Fruit fly (Drosophila melanogaster) whole organism, prepupa: Measurements from ENCODE around the gene Crz.

Experiments
- Blimp-1 ChIP-seq: fragments of 200-800 bp; sonication (Bioruptor generic); optimal IDR thresholded peaks from 3 replicates; lab custom pipeline; 2017; ENCODE audit warnings: missing biosample characterization, missing genetic modification characterization, mild to moderate bottlenecking, moderate library complexity, missing genetic modification reagents
- CG10631 ChIP-seq: fragments of 200-800 bp; sonication (Bioruptor generic); optimal IDR thresholded peaks from 2 replicates; lab custom pipeline; 2016; ENCODE audit warnings: missing biosample characterization, missing genetic modification characterization
- CG10669 ChIP-seq: fragments of 200-800 bp; sonication (Bioruptor generic); optimal IDR thresholded peaks from 3 replicates; lab custom pipeline; 2018; ENCODE audit warnings: missing biosample characterization, mild to moderate bottlenecking, missing genetic modification characterization, moderate library complexity
- CG11294 ChIP-seq: fragments of 200-800 bp; sonication (Bioruptor generic); IDR thresholded peaks from 2 replicates; pipeline ENCODE4 v1.3.6; 2022; ENCODE audit warnings: missing biosample characterization, missing genetic modification characterization
- CG11762 ChIP-seq: fragments of 200-800 bp; sonication (Bioruptor generic); optimal IDR thresholded peaks from 3 replicates; lab custom pipeline; 2016; ENCODE audit warnings: missing biosample characterization, missing genetic modification characterization; ENCODE audit not compliant: insufficient read depth
- CG11902 ChIP-seq: fragments of 200-800 bp; sonication (Bioruptor generic); optimal IDR thresholded peaks from 3 replicates; lab custom pipeline; 2016; ENCODE audit warnings: missing biosample characterization, missing genetic modification characterization
- CG3032 ChIP-seq: fragments of 200-800 bp; optimal IDR thresholded peaks from 2 replicates; lab custom pipeline; 2019; ENCODE audit warnings: missing biosample characterization, mild to moderate bottlenecking, missing genetic modification characterization, moderate library complexity
- CG31627 ChIP-seq: fragments of 200-800 bp; sonication (Bioruptor generic); optimal IDR thresholded peaks from 3 replicates; lab custom pipeline; 2016; ENCODE audit warnings: missing biosample characterization, missing genetic modification characterization
- CG32006 ChIP-seq: fragments of 200-800 bp; sonication (Bioruptor generic); optimal IDR thresholded peaks from 3 replicates; lab custom pipeline; 2017; ENCODE audit warnings: missing biosample characterization, mild to moderate bottlenecking, missing genetic modification characterization
- CG34406 ChIP-seq: fragments of 200-800 bp; sonication (Bioruptor generic); optimal IDR thresholded peaks from 3 replicates; lab custom pipeline; 2016; ENCODE audit warnings: missing biosample characterization, missing genetic modification characterization
- CG6163 ChIP-seq: fragments of 200-800 bp; sonication (Bioruptor generic); IDR thresholded peaks from 3 replicates; pipeline ENCODE4 v1.3.6; 2022; ENCODE audit warnings: missing biosample characterization, missing genetic modification characterization
- CG6276 ChIP-seq: fragments of 200-800 bp; sonication (Bioruptor generic); optimal IDR thresholded peaks from 2 replicates; lab custom pipeline; 2017; ENCODE audit warnings: missing biosample characterization, mild to moderate bottlenecking, missing genetic modification characterization
- CG6792 ChIP-seq: fragments of 200-800 bp; sonication (Bioruptor generic); optimal IDR thresholded peaks from 3 replicates; lab custom pipeline; 2016; ENCODE audit warnings: missing biosample characterization, missing genetic modification characterization
- CG6808 ChIP-seq: fragments of 200-800 bp; sonication (Bioruptor generic); optimal IDR thresholded peaks from 3 replicates; lab custom pipeline; 2017; ENCODE audit warnings: missing biosample characterization, missing genetic modification characterization, mild to moderate bottlenecking, moderate library complexity, missing genetic modification reagents
- CG6854 ChIP-seq: fragments of 200-800 bp; sonication (Bioruptor generic); optimal IDR thresholded peaks from 2 replicates; lab custom pipeline; 2017; ENCODE audit warnings: missing biosample characterization, mild to moderate bottlenecking, missing genetic modification characterization
- CG7368 ChIP-seq: fragments of 200-800 bp; sonication (Bioruptor generic); optimal IDR thresholded peaks from 3 replicates; lab custom pipeline; 2016; ENCODE audit warnings: missing biosample characterization, missing genetic modification characterization
- CG8119 ChIP-seq: fragments of 200-800 bp; sonication (Bioruptor generic); IDR thresholded peaks from 3 replicates; pipeline ENCODE4 v1.3.6; 2022; ENCODE audit warnings: missing biosample characterization, missing genetic modification characterization
- CG8319 ChIP-seq: fragments of 200-800 bp; sonication (Bioruptor generic); optimal IDR thresholded peaks from 3 replicates; lab custom pipeline; 2016; ENCODE audit warnings: missing biosample characterization, missing genetic modification characterization
- CG8632 ChIP-seq: fragments of 200-800 bp; sonication (Bioruptor generic); optimal IDR thresholded peaks from 3 replicates; lab custom pipeline; 2016; ENCODE audit warnings: missing biosample characterization, missing genetic modification characterization
- Eip75B ChIP-seq: fragments of 200-800 bp; sonication (Bioruptor generic); optimal IDR thresholded peaks from 3 replicates; lab custom pipeline; 2016; ENCODE audit warnings: missing biosample characterization, missing genetic modification characterization
- Eip78C ChIP-seq: fragments of 200-800 bp; sonication (Bioruptor generic); peaks from one replicate; lab custom pipeline; 2016; ENCODE audit warnings: missing biosample characterization, missing genetic modification characterization
- Ets21C ChIP-seq: fragments of 200-800 bp; sonication (Bioruptor generic); optimal IDR thresholded peaks from 3 replicates; lab custom pipeline; 2016; ENCODE audit warnings: missing biosample characterization, missing genetic modification characterization
- Gug ChIP-seq: fragments of 200-800 bp; sonication (Bioruptor generic); IDR thresholded peaks from 2 replicates; pipeline ENCODE4 v1.3.6; 2022; ENCODE audit warnings: missing biosample characterization, missing genetic modification characterization
- Hr38 ChIP-seq: sonication (Bioruptor generic); optimal IDR thresholded peaks from 2 replicates; lab custom pipeline; 2016; ENCODE audit warnings: missing biosample characterization, missing genetic modification characterization
- Hr39 ChIP-seq: fragments of 200-800 bp; sonication (Bioruptor generic); optimal IDR thresholded peaks from 2 replicates; lab custom pipeline; 2016; ENCODE audit warnings: missing biosample characterization, missing genetic modification characterization
- Hr4 ChIP-seq: fragments of 200-800 bp; sonication (Bioruptor generic); optimal IDR thresholded peaks from 3 replicates; lab custom pipeline; 2016; ENCODE audit warnings: missing biosample characterization, missing genetic modification characterization
- Lpt ChIP-seq: fragments of 200-800 bp; sonication (Bioruptor generic); optimal IDR thresholded peaks from 3 replicates; lab custom pipeline; 2016; ENCODE audit warnings: missing biosample characterization, missing genetic modification characterization
- Met ChIP-seq: fragments of 200-800 bp; sonication (Bioruptor generic); optimal IDR thresholded peaks from 3 replicates; lab custom pipeline; 2016; ENCODE audit warnings: missing biosample characterization, missing genetic modification characterization
- OdsH ChIP-seq: fragments of 200-800 bp; sonication (Bioruptor generic); optimal IDR thresholded peaks from 3 replicates; lab custom pipeline; 2016; ENCODE audit warnings: missing biosample characterization, missing genetic modification characterization
- Smox ChIP-seq: fragments of 200-800 bp; sonication (Bioruptor generic); optimal IDR thresholded peaks from 3 replicates; lab custom pipeline; 2016; ENCODE audit warnings: missing biosample characterization, missing genetic modification characterization
- Sox15 ChIP-seq: fragments of 200-800 bp; sonication (Bioruptor generic); optimal IDR thresholded peaks from 3 replicates; lab custom pipeline; 2016; ENCODE audit warnings: missing biosample characterization, missing genetic modification characterization
- cyc ChIP-seq: fragments of 200-800 bp; sonication (Bioruptor generic); optimal IDR thresholded peaks from 3 replicates; lab custom pipeline; 2016; ENCODE audit warnings: missing biosample characterization, missing genetic modification characterization
- dac ChIP-seq: fragments of 200-800 bp; sonication (Bioruptor generic); optimal IDR thresholded peaks from 2 replicates; lab custom pipeline; 2017; ENCODE audit warnings: missing biosample characterization, mild to moderate bottlenecking, missing genetic modification characterization
- dsx ChIP-seq: fragments of 200-800 bp; optimal IDR thresholded peaks from 3 replicates; lab custom pipeline; 2019; ENCODE audit warnings: missing biosample characterization, mild to moderate bottlenecking, missing genetic modification characterization, moderate library complexity; ENCODE audit not compliant: poor library complexity, severe bottlenecking
- eg ChIP-seq: fragments of 200-800 bp; sonication (Bioruptor generic); IDR thresholded peaks from 3 replicates; pipeline ENCODE4 v1.3.6; 2022; ENCODE audit warnings: missing biosample characterization, missing genetic modification characterization
- esn ChIP-seq: fragments of 200-800 bp; sonication (Bioruptor generic); optimal IDR thresholded peaks from 2 replicates; lab custom pipeline; 2016; ENCODE audit warnings: missing biosample characterization, mild to moderate bottlenecking, missing genetic modification characterization, moderate library complexity
- fd59A ChIP-seq: fragments of 200-800 bp; sonication (Bioruptor generic); optimal IDR thresholded peaks from 2 replicates; lab custom pipeline; 2017; ENCODE audit warnings: missing biosample characterization, mild to moderate bottlenecking, missing genetic modification characterization, missing genetic modification reagents
- fkh ChIP-seq: fragments of 200-800 bp; sonication (Bioruptor generic); optimal IDR thresholded peaks from 3 replicates; lab custom pipeline; 2017; ENCODE audit warnings: missing biosample characterization, mild to moderate bottlenecking, missing genetic modification characterization, moderate library complexity
- lz ChIP-seq: fragments of 200-800 bp; sonication (Bioruptor generic); optimal IDR thresholded peaks from 3 replicates; lab custom pipeline; 2016; ENCODE audit warnings: missing biosample characterization, missing genetic modification characterization
- net ChIP-seq: fragments of 200-800 bp; sonication (Bioruptor generic); optimal IDR thresholded peaks from 3 replicates; lab custom pipeline; 2016; ENCODE audit warnings: missing biosample characterization, missing genetic modification characterization
- pdm3 ChIP-seq: fragments of 200-800 bp; sonication (Bioruptor generic); optimal IDR thresholded peaks from 3 replicates; lab custom pipeline; 2016; ENCODE audit warnings: missing biosample characterization, missing genetic modification characterization
- salr ChIP-seq, 2 experiments: fragments of 200-800 bp; sonication (Bioruptor generic); optimal IDR thresholded peaks; 3 replicates each; lab custom pipeline; 2016 to 2018; ENCODE audit warnings: missing biosample characterization in 2 of 2, missing genetic modification characterization in 2 of 2, mild to moderate bottlenecking in 1 of 2
- spab ChIP-seq: fragments of 200-800 bp; sonication (Bioruptor generic); optimal IDR thresholded peaks from 2 replicates; lab custom pipeline; 2017; ENCODE audit warnings: missing biosample characterization, mild to moderate bottlenecking, missing genetic modification characterization, missing genetic modification reagents
- ss ChIP-seq, 2 experiments: fragments of 200-800 bp; sonication (Bioruptor generic); optimal IDR thresholded peaks; 2 replicates in 1 of 2; 3 replicates in 1 of 2; lab custom pipeline; 2017 to 2018; ENCODE audit warnings: mild to moderate bottlenecking in 2 of 2, missing biosample characterization in 2 of 2, missing genetic modification characterization in 2 of 2, moderate library complexity in 1 of 2
- topi ChIP-seq: fragments of 200-800 bp; sonication (Bioruptor generic); optimal IDR thresholded peaks from 3 replicates; lab custom pipeline; 2016; ENCODE audit warnings: missing biosample characterization, missing genetic modification characterization
- vri ChIP-seq: fragments of 200-800 bp; sonication (Bioruptor generic); optimal IDR thresholded peaks from 3 replicates; lab custom pipeline; 2016; ENCODE audit warnings: missing biosample characterization, mild to moderate bottlenecking, missing genetic modification characterization

Crz gene

dm6 chr3R:14344767-14345166 lies 30.1 kb downstream of the Crz start:
- no peak for TF ChIP-seq CG6792
- TF ChIP-seq eg: no peak
- TF ChIP-seq CG32006 (GFP tag; lab: Kevin White, UChicago): no peak
- TF ChIP-seq Met (GFP tag; lab: Kevin White, UChicago): no peak
- no peak for TF ChIP-seq fkh (GFP tag; lab: Kevin White, UChicago)
- no peak for TF ChIP-seq topi (GFP tag; lab: Kevin White, UChicago)
- TF ChIP-seq cyc (GFP tag; lab: Kevin White, UChicago): no peak
- TF ChIP-seq dsx (GFP tag; lab: Kevin White, UChicago): no peak
- no peak for TF ChIP-seq lz
- no peak for TF ChIP-seq Lpt (GFP tag; lab: Kevin White, UChicago)
- TF ChIP-seq CG11294 (GFP tag; lab: Robert Waterston, UW): no peak
- TF ChIP-seq Sox15: no peak
- TF ChIP-seq CG10631 (GFP tag; lab: Kevin White, UChicago): no peak
- TF ChIP-seq CG31627 (GFP tag; lab: Kevin White, UChicago): no peak
- TF ChIP-seq CG34406: no peak
- TF ChIP-seq CG8319: no peak
- TF ChIP-seq, all 60 proteins: peak for 0

dm6 chr3R:14346838-14347745 lies 32.4 kb downstream of the Crz start:
- TF ChIP-seq CG11902 (GFP tag; lab: Kevin White, UChicago): no peak
- TF ChIP-seq spab (GFP tag; lab: Kevin White, UChicago): peak; percentile 8
- TF ChIP-seq CG10631 (GFP tag; lab: Kevin White, UChicago): peak; percentile 64
- no peak for TF ChIP-seq cyc (GFP tag; lab: Kevin White, UChicago)
- no peak for TF ChIP-seq CG31627 (GFP tag; lab: Kevin White, UChicago)
- TF ChIP-seq CG6276 (GFP tag; lab: Kevin White, UChicago): peak; percentile 26
- TF ChIP-seq fd59A (GFP tag; lab: Kevin White, UChicago): no peak
- TF ChIP-seq CG8319: no peak
- TF ChIP-seq Eip78C (GFP tag; lab: Kevin White, UChicago): peak; percentile 86
- TF ChIP-seq net (GFP tag; lab: Kevin White, UChicago): peak; percentile 20
- TF ChIP-seq CG3032 (tag; lab: Kevin White, UChicago): peak; percentile 9
- TF ChIP-seq CG11762 (GFP tag; lab: Kevin White, UChicago): no peak
- TF ChIP-seq CG34406: peak; percentile 26
- TF ChIP-seq vri (GFP tag; lab: Kevin White, UChicago): no peak
- TF ChIP-seq lz: peak; percentile 40
- peak; percentile 55 for TF ChIP-seq CG8119 (GFP tag; lab: Robert Waterston, UW)
- no peak for TF ChIP-seq Hr39 (GFP tag; lab: Kevin White, UChicago)
- peak; percentile 3 for TF ChIP-seq CG6792
- peak; percentile 23 for TF ChIP-seq topi (GFP tag; lab: Kevin White, UChicago)
- no peak for TF ChIP-seq fkh (GFP tag; lab: Kevin White, UChicago)
- peak; percentile 76 for TF ChIP-seq CG32006 (GFP tag; lab: Kevin White, UChicago)
- TF ChIP-seq CG7368 (GFP tag; lab: Kevin White, UChicago): peak; percentile 2
- peak; percentile 60 for TF ChIP-seq pdm3
- no peak for TF ChIP-seq Sox15
- no peak for TF ChIP-seq CG6808 (GFP tag; lab: Kevin White, UChicago)
- TF ChIP-seq ss (GFP tag; optimal IDR thresholded peaks at IDR 0.05; lab: Kevin White, UChicago): peak in 1 of 2 experiments; percentile 20
- no peak for TF ChIP-seq Gug (GFP tag; lab: Robert Waterston, UW)
- TF ChIP-seq CG10669 (GFP tag; lab: Kevin White, UChicago): peak; percentile 34
- 0 out of 3 replicates have a peak, but pooled peaks have one; percentile 5 for TF ChIP-seq CG6163
- TF ChIP-seq esn (GFP tag; lab: Kevin White, UChicago): peak; percentile 35
- TF ChIP-seq dac (GFP tag; lab: Kevin White, UChicago): peak; percentile 32
- TF ChIP-seq Hr4: peak; percentile 66
- peak; percentile 36 for TF ChIP-seq Eip75B (GFP tag; lab: Kevin White, UChicago)
- TF ChIP-seq Blimp-1: no peak
- TF ChIP-seq Met (GFP tag; lab: Kevin White, UChicago): peak; percentile 44
- TF ChIP-seq salr (GFP tag; optimal IDR thresholded peaks at IDR 0.05; lab: Kevin White, UChicago): peak in 1 of 2 experiments; percentile 51
- no peak for TF ChIP-seq Ets21C (GFP tag; lab: Kevin White, UChicago)
- TF ChIP-seq Hr38 (GFP tag; lab: Kevin White, UChicago): no peak
- TF ChIP-seq OdsH (GFP tag; lab: Kevin White, UChicago): peak; percentile 54
- TF ChIP-seq CG6854 (GFP tag; lab: Kevin White, UChicago): no peak
- no peak for TF ChIP-seq CG8632
- peak; percentile 11 for TF ChIP-seq Smox (GFP tag; lab: Kevin White, UChicago)
